Fruit fly (Drosophila melanogaster) whole organism, embryonic: Measurements from ENCODE around the gene CG15382.

Experiments used
- ATbp ChIP-seq: fragments of 200-800 bp; sonication (Bioruptor generic); optimal IDR thresholded peaks from 2 replicates; lab custom pipeline; 2017; ENCODE audit warnings: missing biosample characterization, mild to moderate bottlenecking, missing genetic modification characterization, missing genetic modification reagents
- Atf3 ChIP-seq: fragments of 200-800 bp; sonication (Bioruptor generic); optimal IDR thresholded peaks from 3 replicates; lab custom pipeline; 2016; ENCODE audit warnings: missing biosample characterization, missing genetic modification characterization
- Bdp1 ChIP-seq: fragments of 200-800 bp; sonication (Bioruptor generic); optimal IDR thresholded peaks from 3 replicates; lab custom pipeline; 2016; ENCODE audit warnings: missing biosample characterization, missing genetic modification characterization
- CG1024 ChIP-seq: fragments of 200-800 bp; sonication (Bioruptor generic); IDR thresholded peaks from 2 replicates; pipeline ENCODE4 v1.3.6; 2022; ENCODE audit warnings: missing biosample characterization, missing genetic modification characterization
- CG13123 ChIP-seq: fragments of 200-800 bp; sonication (Bioruptor generic); optimal IDR thresholded peaks from 2 replicates; lab custom pipeline; 2016; ENCODE audit warnings: missing biosample characterization, missing genetic modification characterization
- CG15514 ChIP-seq: fragments of 200-800 bp; sonication (Bioruptor generic); optimal IDR thresholded peaks from 3 replicates; lab custom pipeline; 2017; ENCODE audit warnings: missing biosample characterization, missing genetic modification characterization, mild to moderate bottlenecking, moderate library complexity, missing genetic modification reagents
- CG18476 ChIP-seq: fragments of 200-800 bp; sonication (Bioruptor generic); optimal IDR thresholded peaks from 2 replicates; lab custom pipeline; 2016; ENCODE audit warnings: missing biosample characterization, mild to moderate bottlenecking, missing genetic modification characterization
- CG18599 ChIP-seq: fragments of 200-800 bp; sonication (Bioruptor generic); optimal IDR thresholded peaks from 3 replicates; lab custom pipeline; 2017; ENCODE audit warnings: missing biosample characterization, missing genetic modification characterization, mild to moderate bottlenecking, moderate library complexity, missing genetic modification reagents
- CG2120 ChIP-seq: fragments of 200-800 bp; sonication (Bioruptor generic); optimal IDR thresholded peaks from 3 replicates; lab custom pipeline; 2016; ENCODE audit warnings: missing biosample characterization, missing genetic modification characterization
- CG2889 ChIP-seq: fragments of 200-800 bp; sonication (Bioruptor generic); IDR thresholded peaks from 3 replicates; pipeline ENCODE4 v1.3.6; 2022; ENCODE audit warnings: missing biosample characterization, missing genetic modification characterization
- CG30020 ChIP-seq: fragments of 200-800 bp; optimal IDR thresholded peaks from 2 replicates; lab custom pipeline; 2019; ENCODE audit warnings: missing biosample characterization, mild to moderate bottlenecking, missing genetic modification characterization, moderate library complexity
- CG30403 ChIP-seq: fragments of 200-800 bp; sonication (Bioruptor generic); optimal IDR thresholded peaks from 3 replicates; lab custom pipeline; 2016; ENCODE audit warnings: missing biosample characterization, missing genetic modification characterization
- CG3407 ChIP-seq: fragments of 200-800 bp; sonication (Bioruptor generic); optimal IDR thresholded peaks from 2 replicates; lab custom pipeline; 2018; ENCODE audit warnings: missing biosample characterization, mild to moderate bottlenecking, missing genetic modification characterization
- CG4707 ChIP-seq: fragments of 200-800 bp; sonication (Bioruptor generic); optimal IDR thresholded peaks from 2 replicates; lab custom pipeline; 2018; ENCODE audit warnings: missing biosample characterization, mild to moderate bottlenecking, missing genetic modification characterization, moderate library complexity
- CG5180 ChIP-seq: fragments of 200-800 bp; sonication (Bioruptor generic); optimal IDR thresholded peaks from 3 replicates; lab custom pipeline; 2017; ENCODE audit warnings: missing biosample characterization, missing genetic modification characterization, mild to moderate bottlenecking, moderate library complexity, missing genetic modification reagents
- CG9215 ChIP-seq: fragments of 200-800 bp; sonication (Bioruptor generic); IDR thresholded peaks from 2 replicates; pipeline ENCODE4 v1.3.6; 2022; ENCODE audit warnings: missing biosample characterization, missing genetic modification characterization
- CG9817 ChIP-seq: fragments of 200-800 bp; sonication (Bioruptor generic); optimal IDR thresholded peaks from 2 replicates; lab custom pipeline; 2018; ENCODE audit warnings: missing biosample characterization, mild to moderate bottlenecking, missing genetic modification characterization, moderate library complexity
- CG9876 ChIP-seq: fragments of 200-800 bp; sonication (Bioruptor generic); optimal IDR thresholded peaks from 2 replicates; lab custom pipeline; 2016; ENCODE audit warnings: missing biosample characterization, missing genetic modification characterization
- Dek ChIP-seq: fragments of 200-800 bp; sonication (Bioruptor generic); optimal IDR thresholded peaks from 3 replicates; lab custom pipeline; 2019; ENCODE audit warnings: missing biosample characterization, mild to moderate bottlenecking, missing genetic modification characterization, moderate library complexity
- Ets65A ChIP-seq: fragments of 200-800 bp; sonication (Bioruptor generic); peaks from one replicate; lab custom pipeline; 2016; ENCODE audit warnings: missing biosample characterization, missing genetic modification characterization
- Fer1 ChIP-seq: fragments of 200-800 bp; sonication (Bioruptor generic); optimal IDR thresholded peaks from 2 replicates; lab custom pipeline; 2017; ENCODE audit warnings: missing biosample characterization, mild to moderate bottlenecking, missing genetic modification characterization
- H2.0 ChIP-seq: fragments of 200-800 bp; sonication (Bioruptor generic); IDR thresholded peaks from 2 replicates; pipeline ENCODE4 v1.3.6; 2022; ENCODE audit warnings: missing biosample characterization, missing genetic modification characterization
- Jarid2 ChIP-seq: fragments of 200-800 bp; sonication (Bioruptor generic); optimal IDR thresholded peaks from 3 replicates; lab custom pipeline; 2017; ENCODE audit warnings: mild to moderate bottlenecking, missing biosample characterization, missing genetic modification reagents, missing genetic modification characterization
- NFAT ChIP-seq: fragments of 200-800 bp; sonication (Bioruptor generic); IDR thresholded peaks from 2 replicates; pipeline ENCODE4 v1.3.6; 2022; ENCODE audit warnings: missing biosample characterization, missing genetic modification characterization
- NfI ChIP-seq: fragments of 200-800 bp; sonication (Bioruptor generic); optimal IDR thresholded peaks from 3 replicates; lab custom pipeline; 2018; ENCODE audit warnings: missing biosample characterization, mild to moderate bottlenecking, missing genetic modification characterization, moderate library complexity
- Scr ChIP-seq: fragments of 200-800 bp; sonication (Bioruptor generic); IDR thresholded peaks from 2 replicates; pipeline ENCODE4 v1.3.6; 2022; ENCODE audit warnings: missing biosample characterization, missing genetic modification characterization; ENCODE audit not compliant: partially characterized antibody
- Sox102F ChIP-seq: fragments of 200-800 bp; sonication (Bioruptor generic); optimal IDR thresholded peaks from 2 replicates; lab custom pipeline; 2018; ENCODE audit warnings: missing biosample characterization, mild to moderate bottlenecking, missing genetic modification characterization, moderate library complexity
- Stat92E ChIP-seq, 3 experiments: fragments of >200 bp in 2 of 3; fragments of 200-800 bp in 1 of 3; sonication (Bioruptor generic) in 1 of 3; optimal IDR thresholded peaks; 2 replicates each; lab custom pipeline; 2017 to 2019; ENCODE audit warnings: missing biosample characterization in 3 of 3, missing genetic modification characterization in 3 of 3, mild to moderate bottlenecking in 1 of 3, moderate library complexity in 1 of 3
- YL-1 ChIP-seq: fragments of 200-800 bp; sonication (Bioruptor generic); optimal IDR thresholded peaks from 3 replicates; lab custom pipeline; 2017; ENCODE audit warnings: missing biosample characterization, mild to moderate bottlenecking, missing genetic modification characterization
- ara ChIP-seq: fragments of 200-800 bp; sonication (Bioruptor generic); IDR thresholded peaks from 2 replicates; pipeline ENCODE4 v1.3.6; 2022; ENCODE audit warnings: missing biosample characterization, missing genetic modification characterization
- cato ChIP-seq: fragments of 200-800 bp; sonication (Bioruptor generic); optimal IDR thresholded peaks from 2 replicates; lab custom pipeline; 2016; ENCODE audit warnings: missing biosample characterization, missing genetic modification characterization, borderline replicate concordance
- cg ChIP-seq: fragments of 200-800 bp; sonication (Bioruptor generic); optimal IDR thresholded peaks from 3 replicates; lab custom pipeline; 2019; ENCODE audit warnings: missing biosample characterization, mild to moderate bottlenecking, missing genetic modification characterization, moderate library complexity
- chn ChIP-seq: fragments of 200-800 bp; sonication (Bioruptor generic); optimal IDR thresholded peaks from 2 replicates; lab custom pipeline; 2016; ENCODE audit warnings: missing biosample characterization, missing genetic modification characterization
- crc ChIP-seq: fragments of 200-800 bp; sonication (Bioruptor generic); optimal IDR thresholded peaks from 2 replicates; lab custom pipeline; 2016; ENCODE audit warnings: missing biosample characterization, missing genetic modification characterization
- dysf ChIP-seq: fragments of 200-800 bp; sonication (Bioruptor generic); IDR thresholded peaks from 3 replicates; pipeline ENCODE4 v1.3.6; 2022; ENCODE audit warnings: missing biosample characterization, missing genetic modification characterization
- emc ChIP-seq: fragments of 200-800 bp; sonication (Bioruptor generic); optimal IDR thresholded peaks from 2 replicates; lab custom pipeline; 2016; ENCODE audit warnings: missing biosample characterization, missing genetic modification characterization
- gem ChIP-seq: fragments of 200-800 bp; sonication (Bioruptor generic); optimal IDR thresholded peaks from 2 replicates; lab custom pipeline; 2019; ENCODE audit warnings: missing biosample characterization, mild to moderate bottlenecking, missing genetic modification characterization, moderate library complexity
- her ChIP-seq: fragments of 200-800 bp; sonication (Bioruptor generic); optimal IDR thresholded peaks from 2 replicates; lab custom pipeline; 2016; ENCODE audit warnings: missing biosample characterization, missing genetic modification characterization
- hth ChIP-seq: fragments of >200 bp; optimal IDR thresholded peaks from 2 replicates; lab custom pipeline; 2017; ENCODE audit warnings: inconsistent platforms
- inv ChIP-seq: fragments of 200-800 bp; sonication (Bioruptor generic); IDR thresholded peaks from 2 replicates; pipeline ENCODE4 v1.3.6; 2022; ENCODE audit warnings: missing biosample characterization, missing genetic modification characterization; ENCODE audit not compliant: partially characterized antibody
- jigr1 ChIP-seq: fragments of 200-800 bp; sonication (Bioruptor generic); IDR thresholded peaks from 3 replicates; pipeline ENCODE4 v1.3.6; 2022; ENCODE audit warnings: missing biosample characterization, missing genetic modification characterization
- kni ChIP-seq: fragments of 200-800 bp; sonication (Bioruptor generic); optimal IDR thresholded peaks from 3 replicates; lab custom pipeline; 2017; ENCODE audit warnings: mild to moderate bottlenecking, missing biosample characterization, missing genetic modification reagents, missing genetic modification characterization
- nau ChIP-seq: fragments of 200-800 bp; sonication (Bioruptor generic); optimal IDR thresholded peaks from 3 replicates; lab custom pipeline; 2017; ENCODE audit warnings: missing biosample characterization, mild to moderate bottlenecking, missing genetic modification characterization, missing genetic modification reagents
- odd ChIP-seq: fragments of 200-800 bp; sonication (Bioruptor generic); optimal IDR thresholded peaks from 2 replicates; lab custom pipeline; 2017; ENCODE audit warnings: missing biosample characterization, mild to moderate bottlenecking, missing genetic modification characterization
- pho ChIP-seq: fragments of 200-800 bp; sonication (Bioruptor generic); optimal IDR thresholded peaks from 2 replicates; lab custom pipeline; 2016; ENCODE audit warnings: missing biosample characterization, missing genetic modification characterization
- repo ChIP-seq: fragments of 200-800 bp; sonication (Bioruptor generic); optimal IDR thresholded peaks from 2 replicates; lab custom pipeline; 2016; ENCODE audit warnings: missing biosample characterization, missing genetic modification characterization
- run ChIP-seq: fragments of 200-800 bp; sonication (Bioruptor generic); optimal IDR thresholded peaks from 3 replicates; lab custom pipeline; 2018; ENCODE audit warnings: missing biosample characterization, mild to moderate bottlenecking, missing genetic modification characterization
- usp ChIP-seq: fragments of >200 bp; optimal IDR thresholded peaks from 2 replicates; lab custom pipeline; 2017; ENCODE audit warnings: missing biosample characterization, missing genetic modification characterization
- wek ChIP-seq: fragments of 200-800 bp; sonication (Bioruptor generic); optimal IDR thresholded peaks from 3 replicates; lab custom pipeline; 2018; ENCODE audit warnings: missing biosample characterization, mild to moderate bottlenecking, missing genetic modification characterization, moderate library complexity
- zen ChIP-seq: fragments of 200-800 bp; sonication (Bioruptor generic); optimal IDR thresholded peaks from 3 replicates; lab custom pipeline; 2018; ENCODE audit warnings: missing biosample characterization, mild to moderate bottlenecking, missing genetic modification characterization, moderate library complexity

CG15382 gene

dm6 chr2L:2179366-2179765 lies 23.8 kb downstream of the CG15382 start (continued):
- TF ChIP-seq repo (GFP tag; lab: Kevin White, UChicago), result no peak
- no peak for TF ChIP-seq cg (GFP tag; lab: Kevin White, UChicago)
- peak; percentile 91 for TF ChIP-seq CG2120 (GFP tag; lab: Kevin White, UChicago)
- peak; percentile 34 for TF ChIP-seq CG13123 (GFP tag; lab: Kevin White, UChicago)
- peak; percentile 38 for TF ChIP-seq zen
- TF ChIP-seq CG5180 (GFP tag; lab: Kevin White, UChicago), result peak; percentile 38
- peak; percentile 7 for TF ChIP-seq CG4707 (GFP tag; lab: Kevin White, UChicago)
- TF ChIP-seq CG3407, result peak; percentile 34
- TF ChIP-seq nau (GFP tag; lab: Kevin White, UChicago), result peak; percentile 60
- TF ChIP-seq CG18599 (GFP tag; lab: Kevin White, UChicago), result peak; percentile 86
- TF ChIP-seq CG9215 (GFP tag; lab: Robert Waterston, UW), result peak; percentile 72; the same call in 1 of the 2 replicates
- peak; percentile 34; the same call in 1 of the 2 replicates for TF ChIP-seq NFAT
- TF ChIP-seq kni, result no peak
- peak; percentile 73 for TF ChIP-seq CG9817 (tag; lab: Kevin White, UChicago)
- TF ChIP-seq chn (GFP tag; lab: Kevin White, UChicago), result peak; percentile 74
- TF ChIP-seq ara (GFP tag; lab: Robert Waterston, UW), result no peak
- no peak for TF ChIP-seq usp (GFP tag; lab: Kevin White, UChicago)
- no peak for TF ChIP-seq Scr (GFP tag; lab: Robert Waterston, UW)
- peak; percentile 93 for TF ChIP-seq Ets65A (GFP tag; lab: Kevin White, UChicago)
- no peak for TF ChIP-seq CG2889 (GFP tag; lab: Robert Waterston, UW)
- peak; percentile 48 for TF ChIP-seq CG18476 (GFP tag; lab: Kevin White, UChicago)
- TF ChIP-seq inv, result no peak
- TF ChIP-seq gem (tag; lab: Kevin White, UChicago), result peak; percentile 87
- TF ChIP-seq Dek, result peak; percentile 63
- TF ChIP-seq wek (GFP tag; lab: Kevin White, UChicago), result peak; percentile 32
- peak; percentile 66 for TF ChIP-seq Fer1 (GFP tag; lab: Kevin White, UChicago)
- TF ChIP-seq her, result peak; percentile 80
- TF ChIP-seq H2.0 (GFP tag; lab: Robert Waterston, UW), result peak; percentile 54; the same call in 1 of the 2 replicates
- no peak for TF ChIP-seq cato
- peak; percentile 71 for TF ChIP-seq pho (GFP tag; lab: Kevin White, UChicago)
- peak; percentile 66 for TF ChIP-seq Atf3
- TF ChIP-seq Jarid2 (GFP tag; lab: Kevin White, UChicago), result peak; percentile 39
- TF ChIP-seq jigr1 (GFP tag; lab: Robert Waterston, UW), result peak; percentile 55; the same call in 2 of the 3 replicates
- peak; percentile 67 for TF ChIP-seq emc (GFP tag; lab: Kevin White, UChicago)
- peak; percentile 74 for TF ChIP-seq NfI (GFP tag; lab: Kevin White, UChicago)
- peak; percentile 24 for TF ChIP-seq crc (GFP tag; lab: Kevin White, UChicago)
- TF ChIP-seq Sox102F (GFP tag; lab: Kevin White, UChicago), result peak; percentile 89
- no peak for TF ChIP-seq odd (GFP tag; lab: Kevin White, UChicago)
- no peak for TF ChIP-seq YL-1 (GFP tag; lab: Kevin White, UChicago)
- TF ChIP-seq Stat92E (GFP tag; optimal IDR thresholded peaks at IDR 0.05; lab: Kevin White, UChicago), result no peak
- peak; percentile 73 for TF ChIP-seq ATbp
- TF ChIP-seq dysf (GFP tag; lab: Robert Waterston, UW), result peak; percentile 86
- no peak for TF ChIP-seq hth
- no peak for TF ChIP-seq CG30020
- peak; percentile 27 for TF ChIP-seq CG9876 (GFP tag; lab: Kevin White, UChicago)
- TF ChIP-seq CG1024 (GFP tag; lab: Robert Waterston, UW), result no peak
- TF ChIP-seq Bdp1 (GFP tag; lab: Kevin White, UChicago), result no peak
- TF ChIP-seq CG15514, result peak; percentile 39
- TF ChIP-seq run (tag; lab: Kevin White, UChicago), result peak; percentile 36
- peak; percentile 72 for TF ChIP-seq CG30403 (GFP tag; lab: Kevin White, UChicago)
